Fruit fly (Drosophila melanogaster) Kc167 (cell line): ENCODE measurements around the gene CG4375.

Experiments used
- Sin3A ChIP-seq: fragments of >200 bp; optimal IDR thresholded peaks from 2 replicates; lab custom pipeline; 2018; ENCODE audit warnings: missing external identifiers
- h ChIP-seq: fragments of >200 bp; optimal IDR thresholded peaks from 3 replicates; lab custom pipeline; 2018; ENCODE audit warnings: missing external identifiers
- insv ChIP-seq: fragments of >200 bp; optimal IDR thresholded peaks from 3 replicates; lab custom pipeline; 2018; ENCODE audit warnings: missing external identifiers

- no peak for TF ChIP-seq Sin3A (lab: Kevin White, UChicago)
- no peak for TF ChIP-seq insv (lab: Kevin White, UChicago)
- TF ChIP-seq h (lab: Kevin White, UChicago) = no peak
Measured at dm6 chr2L:1066330-1066729, 39.6 kb upstream of the CG4375 start.
